Fruit fly (Drosophila melanogaster) whole organism, embryonic: ENCODE results near the gene CG3515.

Source experiments
- CG16779 ChIP-seq: fragments of 200-800 bp; sonication (Bioruptor generic); IDR thresholded peaks from 2 replicates; pipeline ENCODE4 v1.3.6; 2022; ENCODE audit warnings: missing biosample characterization, missing genetic modification characterization
- CG18599 ChIP-seq: fragments of 200-800 bp; sonication (Bioruptor generic); optimal IDR thresholded peaks from 3 replicates; lab custom pipeline; 2017; ENCODE audit warnings: missing biosample characterization, missing genetic modification characterization, mild to moderate bottlenecking, moderate library complexity, missing genetic modification reagents
- CG3726 ChIP-seq: fragments of 200-800 bp; sonication (Bioruptor generic); IDR thresholded peaks from 3 replicates; pipeline ENCODE4, ENCODE4 v1.3.6; 2022; ENCODE audit warnings: missing biosample characterization, missing genetic modification characterization
- Myb ChIP-seq: fragments of 200-800 bp; sonication (Bioruptor generic); optimal IDR thresholded peaks from 2 replicates; lab custom pipeline; 2016; ENCODE audit warnings: missing biosample characterization, missing genetic modification characterization
- NfI ChIP-seq: fragments of 200-800 bp; sonication (Bioruptor generic); optimal IDR thresholded peaks from 3 replicates; lab custom pipeline; 2018; ENCODE audit warnings: missing biosample characterization, mild to moderate bottlenecking, missing genetic modification characterization, moderate library complexity
- Usf ChIP-seq: fragments of 200-800 bp; sonication (Bioruptor generic); optimal IDR thresholded peaks from 2 replicates; lab custom pipeline; 2017; ENCODE audit warnings: missing genotype, missing biosample characterization, missing genetic modification characterization
- Xbp1 ChIP-seq: fragments of 200-800 bp; sonication (Bioruptor generic); optimal IDR thresholded peaks from 3 replicates; lab custom pipeline; 2016; ENCODE audit warnings: missing biosample characterization, mild to moderate bottlenecking, missing genetic modification characterization
- Xrp1 ChIP-seq: fragments of 200-800 bp; sonication (Bioruptor generic); IDR thresholded peaks from 2 replicates; pipeline ENCODE4 v1.3.6; 2022; ENCODE audit warnings: missing biosample characterization, missing genetic modification characterization
- wek ChIP-seq: fragments of 200-800 bp; sonication (Bioruptor generic); optimal IDR thresholded peaks from 3 replicates; lab custom pipeline; 2018; ENCODE audit warnings: missing biosample characterization, mild to moderate bottlenecking, missing genetic modification characterization, moderate library complexity

The CG3515 gene

dm6 chr2L:2501823-2502222, 50.8 kb downstream of the CG3515 start (continued):
- TF ChIP-seq Myb (GFP tag; lab: Kevin White, UChicago) (no peak), NfI (GFP tag; lab: Kevin White, UChicago) (peak; percentile 11), CG18599 (GFP tag; lab: Kevin White, UChicago) (peak; percentile 73), Xbp1 (peak; percentile 6), wek (no peak), CG3726 (GFP tag; lab: Robert Waterston, UW) (no peak), Xrp1 (0 out of 2 replicates have a peak, but pooled peaks have one; percentile 9), CG16779 (GFP tag; lab: Robert Waterston, UW) (no peak), Usf (GFP tag; lab: Kevin White, UChicago) (no peak)
